Worm (Caenorhabditis elegans): ENCODE results near the gene gadr-2.

Gene gadr-2

DNA sequence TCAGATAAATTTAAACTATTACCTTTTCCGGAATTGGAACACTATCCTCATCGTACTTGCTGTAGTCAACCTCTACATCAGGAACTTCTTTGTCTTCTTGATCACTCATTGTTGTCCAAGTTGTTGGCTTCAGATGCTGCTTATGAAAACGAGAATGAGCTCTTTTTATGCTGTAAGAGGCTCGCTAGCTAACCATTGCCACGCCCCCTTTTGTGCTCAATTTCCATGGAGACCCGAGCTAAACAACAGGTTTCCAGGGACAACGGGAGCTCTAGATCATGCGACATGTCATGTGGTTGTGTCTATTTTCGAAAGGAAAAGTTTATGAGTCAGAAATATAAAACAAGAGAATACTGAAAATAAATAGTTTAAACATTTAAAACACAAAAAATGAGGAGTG is 25.5 kb upstream of the gadr-2 start, which contains the start of gene C33A12.4:
TSS of gene C33A12.4 (minus strand) at position 131 of the 400 bp plus-strand sequence.
- no peak for TF ChIP-seq unc-62 (GFP tag; optimal IDR thresholded peaks at IDR 0.05)

DNA sequence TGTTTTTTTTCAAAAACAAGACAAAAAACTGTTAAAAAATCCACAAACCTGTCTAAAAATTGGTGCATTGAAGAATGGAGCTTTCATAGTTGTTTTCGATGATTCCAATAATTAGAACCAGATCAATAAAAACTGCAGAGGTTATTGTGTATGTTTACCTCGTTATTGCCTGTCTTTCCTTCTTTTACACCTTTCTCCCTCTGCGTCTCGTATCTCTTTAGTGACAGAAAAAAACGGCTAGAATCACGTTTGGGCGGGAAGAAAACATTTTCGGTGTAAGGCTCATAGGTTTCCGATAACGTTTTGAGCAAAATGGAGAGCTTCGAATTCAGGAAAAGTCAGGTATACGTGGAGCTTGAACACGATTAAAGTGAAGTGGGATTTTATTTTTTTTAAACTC is 23.7 kb upstream of the gadr-2 start, which contains the start of gene ethe-1:
TSS of gene ethe-1 (minus strand) at position 150 of the 400 bp plus-strand sequence.
- TF ChIP-seq unc-62 (GFP tag; optimal IDR thresholded peaks at IDR 0.05): no peak

DNA sequence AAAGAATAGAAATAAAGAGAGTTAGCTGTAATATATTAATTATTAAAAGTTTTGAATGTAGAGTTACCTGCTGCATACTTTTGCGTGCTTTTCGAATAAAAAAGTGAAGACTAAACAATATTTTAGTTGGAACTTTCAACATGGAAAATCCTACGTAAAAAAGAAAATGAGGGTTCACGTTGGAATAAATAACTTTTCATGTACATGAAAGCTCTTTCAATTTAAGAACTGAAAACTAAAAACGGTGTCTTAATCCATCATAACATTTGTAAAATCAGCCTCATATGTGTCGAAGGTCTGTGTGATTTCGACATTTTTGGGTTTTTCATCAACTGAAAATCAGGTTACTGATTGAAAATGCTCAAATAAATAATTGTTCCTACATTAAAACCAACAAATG is 21.3 kb upstream of the gadr-2 start, which contains the start of gene ttr-9:
TSS of gene ttr-9 (minus strand) at position 101 of the 400 bp plus-strand sequence.
- no peak for TF ChIP-seq unc-62 (GFP tag; optimal IDR thresholded peaks at IDR 0.05)

DNA sequence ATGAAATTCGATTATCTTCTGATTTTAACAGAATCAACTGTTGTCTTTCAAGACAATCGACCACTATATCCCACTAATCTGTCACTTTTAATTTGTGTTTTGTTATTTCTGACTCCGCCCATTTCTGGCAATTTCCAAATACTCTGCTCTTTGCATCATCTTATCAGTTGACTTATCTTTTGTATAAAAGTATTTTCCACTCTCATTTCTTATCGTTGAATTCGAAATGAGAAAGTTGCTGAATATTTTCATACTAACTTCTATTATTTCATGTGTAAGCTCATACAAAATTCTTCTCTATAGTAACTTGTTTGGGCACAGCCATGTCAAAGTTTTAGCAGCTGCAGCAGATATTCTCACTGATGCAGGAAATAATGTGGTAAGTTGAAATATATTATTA is 15.2 kb upstream of the gadr-2 start, which contains the start of gene ugt-21:
TSS of gene ugt-21 (plus strand) at position 212 of the 400 bp plus-strand sequence.
- TF ChIP-seq unc-62 (GFP tag; optimal IDR thresholded peaks at IDR 0.05): no peak

DNA sequence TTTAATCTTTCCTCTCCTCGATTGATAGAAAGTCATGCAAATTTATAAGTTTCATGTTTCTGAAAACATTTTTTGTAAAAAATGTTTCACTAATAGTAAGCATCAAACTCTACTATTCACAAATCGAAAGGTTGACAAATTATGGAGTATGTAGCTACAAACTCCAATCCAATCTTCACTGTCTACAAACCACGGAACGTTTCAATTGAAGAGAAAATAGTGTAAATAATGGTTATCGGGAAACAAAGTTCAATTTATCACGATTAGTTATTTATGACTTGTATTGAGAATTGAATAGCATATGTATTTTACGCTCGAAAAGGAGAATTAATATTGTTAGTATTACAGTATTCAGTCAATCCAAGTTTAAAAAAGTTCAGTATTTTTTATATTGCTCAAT is 14.7 kb upstream of the gadr-2 start:
- TF ChIP-seq unc-62 (GFP tag; optimal IDR thresholded peaks at IDR 0.05): no peak

DNA sequence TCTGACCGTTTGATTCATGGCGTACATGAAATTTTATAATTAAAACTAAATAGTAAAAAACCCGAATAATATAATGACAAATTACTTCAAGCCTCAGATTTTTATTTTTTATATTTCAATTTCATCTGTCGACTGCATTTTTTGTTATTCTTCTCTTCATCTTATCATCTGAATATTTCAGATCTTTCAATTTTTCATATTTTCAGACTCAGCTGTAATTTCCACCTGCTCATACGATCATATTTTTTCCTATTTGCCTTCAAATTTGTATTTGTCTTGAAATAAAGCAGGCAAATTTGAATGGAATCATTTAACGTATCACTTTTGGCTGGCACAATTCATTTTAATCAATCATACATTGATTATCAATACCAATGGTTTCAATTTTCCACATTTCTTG is 13.1 kb upstream of the gadr-2 start, which contains the start of gene sru-4:
TSS of gene sru-4 (plus strand) at position 301 of the 400 bp plus-strand sequence.
- TF ChIP-seq unc-62 (GFP tag; optimal IDR thresholded peaks at IDR 0.05): no peak

DNA sequence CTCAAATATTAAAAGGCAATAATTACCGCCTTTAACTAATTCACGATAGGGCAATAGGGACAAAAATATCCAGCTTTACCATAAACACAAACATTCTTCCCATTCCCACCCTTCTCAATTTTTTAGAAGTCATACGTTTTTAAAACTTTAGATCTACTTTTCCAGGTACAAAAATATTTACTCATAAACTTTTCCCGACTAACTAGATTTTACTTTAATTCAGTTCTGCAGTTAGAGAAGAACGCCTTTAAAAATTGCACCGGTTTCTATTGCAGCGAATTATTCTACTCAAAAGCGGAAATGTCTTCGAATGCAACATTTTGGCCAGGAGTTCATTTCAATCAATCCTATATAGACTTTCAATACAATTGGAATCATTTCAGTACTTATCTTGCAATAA is 11.4 kb upstream of the gadr-2 start, which contains the start of gene sru-3:
TSS of gene sru-3 (plus strand) at position 301 of the 400 bp plus-strand sequence.
- no peak for TF ChIP-seq unc-62 (GFP tag; optimal IDR thresholded peaks at IDR 0.05)

DNA sequence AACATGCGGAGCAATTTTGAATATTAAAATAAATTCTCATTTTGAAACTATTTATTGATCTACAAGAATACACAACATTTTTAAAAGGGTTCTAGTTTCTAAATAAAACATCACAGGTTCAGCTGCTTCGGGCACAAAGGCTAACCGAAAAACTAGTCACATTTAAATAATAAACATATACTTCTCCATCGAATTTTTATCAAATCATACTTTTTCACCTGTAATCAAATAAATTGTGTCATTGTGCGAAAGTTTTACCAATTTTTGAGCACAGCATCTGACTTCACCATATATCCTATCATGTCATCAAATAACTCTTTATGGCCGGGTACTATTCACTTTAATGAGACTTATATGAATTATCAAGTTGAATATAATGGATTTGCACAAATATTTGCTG is 5.4 kb upstream of the gadr-2 start, which contains the start of gene sru-6:
TSS of gene sru-6 (plus strand) at position 301 of the 400 bp plus-strand sequence.
- no peak for TF ChIP-seq unc-62 (GFP tag; optimal IDR thresholded peaks at IDR 0.05)

DNA sequence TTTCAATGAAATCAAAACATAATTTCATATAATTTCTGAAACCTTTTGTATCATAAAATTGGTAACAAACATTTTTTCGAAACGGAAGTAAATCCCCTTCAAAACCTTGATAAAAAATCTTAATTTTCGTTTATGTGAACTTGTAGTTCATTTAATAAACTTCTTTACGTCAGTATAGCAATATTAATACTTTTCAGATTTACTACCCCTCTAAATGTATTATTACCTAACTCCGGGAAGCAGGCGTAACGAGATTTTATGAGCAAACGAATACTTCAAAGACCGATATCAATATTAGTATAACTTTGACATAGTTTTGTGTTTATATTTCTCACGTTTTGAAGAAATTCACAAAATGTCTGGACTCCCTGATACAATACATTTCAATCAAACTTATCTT is 3.4 kb upstream of the gadr-2 start, which contains the start of gene sru-1:
TSS of gene sru-1 (plus strand) at position 301 of the 400 bp plus-strand sequence.
- TF ChIP-seq unc-62 (GFP tag; optimal IDR thresholded peaks at IDR 0.05): no peak

DNA sequence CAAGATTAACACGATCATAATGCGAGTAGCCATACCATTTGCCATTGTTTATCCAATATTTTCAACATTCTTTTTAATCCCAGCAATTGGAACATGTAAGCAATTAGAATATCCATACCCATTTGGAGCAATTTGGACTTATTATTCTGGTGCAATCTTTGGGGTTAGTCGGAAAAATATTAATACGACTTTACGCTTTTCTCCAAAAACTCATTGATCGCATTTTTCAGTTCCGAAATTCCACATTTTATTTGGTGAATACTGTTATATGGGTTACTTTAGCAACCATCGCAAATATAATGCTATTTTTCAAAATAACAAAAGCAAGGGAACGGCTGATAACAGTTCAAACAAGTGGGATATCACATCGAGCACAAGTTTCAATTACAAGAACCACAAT is 1.8 kb upstream of the gadr-2 start:
- no peak for TF ChIP-seq unc-62 (GFP tag; optimal IDR thresholded peaks at IDR 0.05)

DNA sequence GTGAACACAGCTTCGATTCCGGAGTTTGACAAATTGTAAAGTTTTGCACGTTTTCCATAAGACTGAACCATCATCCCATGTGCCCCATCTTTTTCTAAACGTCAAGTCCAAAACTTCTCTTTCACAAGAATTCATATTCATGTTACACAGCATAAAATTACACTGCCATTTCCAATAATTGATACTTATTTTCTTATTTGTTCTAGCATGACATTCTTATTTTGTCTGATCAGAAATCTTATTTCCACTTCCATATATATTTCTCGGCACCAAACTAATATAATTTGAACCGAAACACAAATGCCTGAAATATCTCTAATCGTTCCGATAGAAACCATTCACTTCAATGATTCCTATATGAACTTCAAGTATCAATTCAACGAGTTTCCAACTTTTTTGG is 1.0 kb upstream of the gadr-2 start, which contains the start of gene sru-2:
TSS of gene sru-2 (plus strand) at position 301 of the 400 bp plus-strand sequence.
- TF ChIP-seq unc-62 (GFP tag; optimal IDR thresholded peaks at IDR 0.05): no peak

DNA sequence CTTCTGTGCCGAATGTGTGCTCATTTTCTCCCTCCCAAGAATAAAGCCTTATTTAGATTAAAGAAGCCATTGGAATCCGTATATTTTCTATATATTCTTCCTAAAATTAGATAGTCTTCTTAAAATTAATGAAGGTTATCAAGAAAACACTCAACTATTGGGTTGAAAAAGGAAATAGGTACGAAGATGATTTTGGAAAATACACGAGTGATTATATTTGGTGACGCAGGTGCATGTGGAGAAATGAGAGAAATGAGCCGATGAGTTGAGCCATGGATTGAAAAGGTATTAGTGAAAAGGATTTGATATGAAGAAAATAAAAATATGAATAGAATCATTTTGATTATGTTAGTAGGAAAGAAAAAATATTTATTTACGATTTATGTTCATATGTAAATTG is 4.0 kb downstream of the gadr-2 start, which contains the start of gene cng-3:
TSS of gene cng-3 (minus strand) at position 102 of the 400 bp plus-strand sequence.
- TF ChIP-seq unc-62 (GFP tag; optimal IDR thresholded peaks at IDR 0.05): no peak

DNA sequence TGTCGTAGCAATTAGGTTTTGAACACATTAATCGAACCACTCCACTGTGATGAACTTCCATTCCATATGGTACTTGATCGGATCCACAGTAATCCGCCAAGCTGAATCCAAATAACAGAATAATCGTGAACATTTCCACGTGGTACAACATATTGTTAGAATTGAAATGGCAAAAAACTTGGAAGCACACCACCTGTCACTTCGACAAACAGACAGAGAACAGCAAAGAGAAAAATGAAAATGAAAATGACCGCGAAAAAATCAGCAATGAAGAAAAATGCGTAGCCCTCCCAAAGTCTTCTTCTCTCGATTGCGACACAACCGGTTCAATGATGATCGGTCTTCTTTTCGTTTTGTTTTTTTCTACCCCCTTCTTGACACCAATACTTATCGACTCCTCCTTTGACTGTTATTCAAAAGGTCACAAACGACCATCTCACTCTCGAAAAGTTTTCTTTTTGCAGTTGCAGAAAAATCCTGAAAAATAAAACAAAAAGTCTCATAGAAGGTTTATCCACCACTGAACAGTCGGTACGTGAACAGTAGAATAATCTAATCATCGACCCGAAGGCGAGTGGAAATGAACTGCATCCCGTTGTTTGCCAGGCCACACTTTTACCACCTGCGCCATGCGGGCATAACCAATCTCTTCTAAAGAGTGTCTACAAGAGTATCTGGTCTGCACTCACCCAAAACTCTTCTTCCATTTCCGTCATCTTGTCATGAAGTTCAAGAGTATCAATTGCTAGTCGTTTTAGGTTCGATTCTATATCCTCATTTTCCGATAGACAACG is 7.6 kb downstream of the gadr-2 start, which contains the start of gene wrt-3:
TSS of gene wrt-3 (minus strand) at position 322 of the 794 bp plus-strand sequence.
- TF ChIP-seq unc-62 (GFP tag; optimal IDR thresholded peaks at IDR 0.05): no peak

DNA sequence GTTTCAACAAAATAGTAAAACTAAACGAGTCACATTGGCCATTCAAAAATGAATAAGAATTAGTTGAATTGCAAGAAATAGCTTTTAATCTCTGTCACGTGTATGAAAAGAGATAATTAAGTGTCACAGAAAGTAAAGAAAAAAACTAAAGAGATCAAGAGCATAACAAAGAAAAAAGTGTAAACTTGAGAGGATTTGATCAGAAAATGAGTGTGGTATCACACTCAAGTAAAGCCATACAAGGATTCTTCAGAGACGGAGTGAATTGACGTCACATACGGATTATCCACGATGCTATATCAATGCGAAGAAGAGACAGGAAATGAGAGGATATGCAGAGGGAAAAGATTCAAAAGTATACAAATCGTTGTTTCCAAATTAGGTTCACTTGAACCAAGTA is 15.6 kb downstream of the gadr-2 start:
- TF ChIP-seq unc-62 (GFP tag; optimal IDR thresholded peaks at IDR 0.05): no peak

DNA sequence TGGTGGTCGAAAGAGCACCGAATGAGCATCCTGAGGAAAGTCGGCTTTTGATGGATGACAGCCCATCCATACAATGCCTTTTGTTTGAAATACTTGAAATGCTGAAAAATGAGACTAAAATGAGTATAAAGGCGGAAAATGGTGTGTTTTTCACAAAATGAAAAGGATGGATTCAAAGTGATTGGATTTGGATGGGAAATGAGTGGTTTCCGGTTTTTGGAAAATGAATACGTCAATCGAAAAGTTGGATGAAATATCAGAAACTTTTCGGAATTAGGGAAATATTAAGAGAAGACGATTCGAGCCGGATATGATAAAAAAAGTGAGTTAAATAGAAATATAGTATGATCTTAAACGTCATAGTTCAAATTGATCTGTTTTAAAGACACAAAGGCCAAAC is 17.5 kb downstream of the gadr-2 start, which contains the start of gene F38E11.6:
TSS of gene F38E11.6 (minus strand) at position 101 of the 400 bp plus-strand sequence.
- TF ChIP-seq unc-62 (GFP tag; optimal IDR thresholded peaks at IDR 0.05): no peak

DNA sequence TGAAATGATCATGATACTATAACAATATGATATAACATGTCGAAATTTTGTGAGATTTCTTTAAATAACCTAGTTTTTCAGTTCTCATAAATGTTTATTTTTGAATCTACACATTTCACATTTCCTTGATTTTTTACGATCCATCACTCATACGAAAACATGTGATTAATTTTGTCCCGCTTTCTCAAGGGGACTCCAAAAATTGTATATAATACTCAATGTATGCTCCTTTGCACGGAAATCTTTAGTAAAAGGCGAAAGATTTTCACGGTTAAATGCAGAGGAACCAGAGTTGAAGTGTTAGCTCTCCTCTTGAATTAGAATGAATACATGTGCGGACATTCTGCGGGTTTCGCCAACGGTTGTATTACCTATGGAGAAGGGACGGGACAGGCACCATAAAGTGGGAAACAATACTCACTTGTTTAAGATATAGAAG is 20.6 kb downstream of the gadr-2 start:
- no peak for TF ChIP-seq unc-62 (GFP tag; optimal IDR thresholded peaks at IDR 0.05)

Measured in whole organism, dauer.